Fruit fly (Drosophila melanogaster): ENCODE measurements around the gene Taf6.

dm6 chr3L:19635478-19635996 is 36.6 kb downstream of the Taf6 start, which contains the start of gene wnd:
- TF ChIP-seq CG1620 (GFP tag; optimal IDR thresholded peaks at IDR 0.05), result no peak
- no peak for TF ChIP-seq CG12768 (GFP tag; optimal IDR thresholded peaks at IDR 0.05)
- TF ChIP-seq Mnt (GFP tag; optimal IDR thresholded peaks at IDR 0.05), result no peak
- TF ChIP-seq Crg-1 (GFP tag; optimal IDR thresholded peaks at IDR 0.05), result no peak
- TF ChIP-seq bab1 (GFP tag; optimal IDR thresholded peaks at IDR 0.05), result no peak
- TF ChIP-seq pad (GFP tag; optimal IDR thresholded peaks at IDR 0.05), result no peak
- no peak for TF ChIP-seq cic (GFP tag; optimal IDR thresholded peaks at IDR 0.05)
- TF ChIP-seq ovo (GFP tag; optimal IDR thresholded peaks at IDR 0.05), result no peak
- no peak for TF ChIP-seq CG7101 (tag; optimal IDR thresholded peaks at IDR 0.05)
- TF ChIP-seq Clk (GFP tag; optimal IDR thresholded peaks at IDR 0.05), result no peak

Data from whole organism, adult.